Fruit fly (Drosophila melanogaster): ENCODE results near the gene chinmo.

The chinmo gene

dm6 chr2L:1727826-1728619, 77.0 kb downstream of the chinmo start (continued):
- TF ChIP-seq Lhr (GFP tag; optimal IDR thresholded peaks at IDR 0.05) (peak; percentile 96), TFAM (GFP tag; optimal IDR thresholded peaks at IDR 0.05) (peak; percentile 34), mirr (GFP tag; optimal IDR thresholded peaks at IDR 0.05) (peak; percentile 83), Side (GFP tag; optimal IDR thresholded peaks at IDR 0.05) (peak; percentile 80), h (optimal IDR thresholded peaks at IDR 0.05) (no peak), CG17328 (GFP tag; IDR thresholded peaks at IDR 0.05) (peak; percentile 93), sens (GFP tag) (peak; percentile 97), CG12155 (GFP tag; optimal IDR thresholded peaks at IDR 0.05) (peak; percentile 95), CG33213 (GFP tag; optimal IDR thresholded peaks at IDR 0.05) (peak; percentile 52), CG9817 (tag; optimal IDR thresholded peaks at IDR 0.05) (peak; percentile 99), D19A (tag; optimal IDR thresholded peaks at IDR 0.05) (peak; percentile 96), CG10431 (GFP tag; optimal IDR thresholded peaks at IDR 0.05) (peak; percentile 98), CG1233 (GFP tag; optimal IDR thresholded peaks at IDR 0.05) (peak; percentile 93), jigr1 (GFP tag; IDR thresholded peaks at IDR 0.05) (peak; percentile 91), CG6254 (GFP tag; optimal IDR thresholded peaks at IDR 0.05) (peak; percentile 87), Deaf1 (tag; optimal IDR thresholded peaks at IDR 0.05) (peak; percentile 88), MTF-1 (GFP tag; optimal IDR thresholded peaks at IDR 0.05; ENCODE audit: borderline replicate concordance) (peak; percentile 69), CG10543 (GFP tag; optimal IDR thresholded peaks at IDR 0.05) (peak; percentile 100), Tbp (GFP tag; optimal IDR thresholded peaks at IDR 0.05) (no peak), CrebB (tag; optimal IDR thresholded peaks at IDR 0.05) (peak; percentile 98), sr (GFP tag; IDR thresholded peaks at IDR 0.05) (peak; percentile 62; the same call in 2 of the 3 replicates), Doc3 (GFP tag; IDR thresholded peaks at IDR 0.05; ENCODE audit: partially characterized antibody) (peak; percentile 99), Hmx (GFP tag; optimal IDR thresholded peaks at IDR 0.05) (peak; percentile 77), CG1602 (GFP tag; optimal IDR thresholded peaks at IDR 0.05) (peak; percentile 93), CG13894 (tag; optimal IDR thresholded peaks at IDR 0.05) (peak; percentile 98), klu (GFP tag; IDR thresholded peaks at IDR 0.05) (peak; percentile 97), Dek (tag; optimal IDR thresholded peaks at IDR 0.05) (peak; percentile 98), abd-A (tag; optimal IDR thresholded peaks at IDR 0.05) (peak; percentile 94), Ptx1 (GFP tag; IDR thresholded peaks at IDR 0.05) (peak; percentile 98), tx (GFP tag; optimal IDR thresholded peaks at IDR 0.05) (peak; percentile 76), CG4854 (GFP tag; optimal IDR thresholded peaks at IDR 0.05) (peak; percentile 92), jumu (GFP tag; optimal IDR thresholded peaks at IDR 0.05) (peak; percentile 86), CG1792 (GFP tag; optimal IDR thresholded peaks at IDR 0.05) (peak; percentile 71), Atf-2 (GFP tag; optimal IDR thresholded peaks at IDR 0.05) (peak; percentile 54), mam (GFP tag; optimal IDR thresholded peaks at IDR 0.05) (peak; percentile 89), z (GFP tag; IDR thresholded peaks at IDR 0.05) (0 out of 3 replicates have a peak, but pooled peaks have one; percentile 42), CG11093 (GFP tag; IDR thresholded peaks at IDR 0.05) (peak; percentile 91), CG2120 (GFP tag; optimal IDR thresholded peaks at IDR 0.05) (peak; percentile 98), ttk (GFP tag; IDR thresholded peaks at IDR 0.05) (peak; percentile 93), CG18476 (GFP tag; optimal IDR thresholded peaks at IDR 0.05) (peak; percentile 94), CG7928 (GFP tag; optimal IDR thresholded peaks at IDR 0.05) (peak; percentile 78), CG12104 (GFP tag; optimal IDR thresholded peaks at IDR 0.05) (peak; percentile 96), gsb-n (tag; optimal IDR thresholded peaks at IDR 0.05) (peak; percentile 97), CG16779 (GFP tag; IDR thresholded peaks at IDR 0.05) (peak; percentile 92), wek (GFP tag; optimal IDR thresholded peaks at IDR 0.05) (peak; percentile 87), CG8765 (GFP tag; IDR thresholded peaks at IDR 0.05) (peak; percentile 89), Drgx (GFP tag; IDR thresholded peaks at IDR 0.05) (peak; percentile 97), CG3847 (GFP tag; IDR thresholded peaks at IDR 0.05) (peak; percentile 99), Meics (GFP tag; optimal IDR thresholded peaks at IDR 0.05) (peak; percentile 97), CG11247 (GFP tag; IDR thresholded peaks at IDR 0.05) (peak; percentile 97)
